Fruit fly (Drosophila melanogaster): ENCODE data around the gene gpp.

DNA sequence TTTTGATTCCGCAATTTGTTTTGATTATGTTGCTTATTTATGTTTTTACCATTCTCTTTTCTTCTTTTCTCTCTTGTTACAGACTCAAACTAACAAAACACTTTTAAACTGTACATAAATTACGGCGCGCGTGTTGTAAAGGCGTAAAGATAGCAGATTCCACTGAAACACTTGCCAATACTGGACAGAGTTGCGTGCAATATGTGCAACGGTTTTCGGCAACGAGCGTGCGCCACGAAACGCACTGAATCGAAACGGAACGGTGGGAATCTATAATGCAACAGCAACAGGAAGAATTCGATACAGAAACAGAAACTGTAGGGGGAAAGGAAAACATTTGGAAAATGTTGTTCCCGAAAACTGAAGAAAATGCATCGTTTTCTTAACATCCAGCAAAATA lies 30.0 kb downstream of the gpp start:
- TF ChIP-seq CG8478 (optimal IDR thresholded peaks at IDR 0.05), result no peak
- TF ChIP-seq CTCF (optimal IDR thresholded peaks at IDR 0.05), result no peak
